Worm (Caenorhabditis elegans) whole organism, L3 larva: ENCODE results near the gene fbxc-25.
A peak's percentile ranks its signal among the peaks of the same experiment; 100 is the strongest.

ENCODE experiments used
- R02D3.7 ChIP-seq: fragments of 150-350 bp; optimal IDR thresholded peaks from 2 replicates; lab custom pipeline; 2014; ENCODE audit warnings: missing biosample characterization, missing genetic modification characterization
- ZK546.5 ChIP-seq: sonication (generic microtip); optimal IDR thresholded peaks from 2 replicates; lab custom pipeline; 2017; ENCODE audit warnings: missing biosample characterization, missing genetic modification characterization
- aly-2 ChIP-seq: fragments of 150-350 bp; optimal IDR thresholded peaks from 2 replicates; lab custom pipeline; 2014; ENCODE audit warnings: missing biosample characterization, missing genetic modification characterization
- ama-1 ChIP-seq: fragments of 150-350 bp; optimal IDR thresholded peaks from 2 replicates; lab custom pipeline; 2018
- ceh-16 ChIP-seq: sonication (generic microtip); optimal IDR thresholded peaks from 2 replicates; lab custom pipeline; 2017; ENCODE audit warnings: missing biosample characterization, missing genetic modification characterization
- ceh-28 ChIP-seq: fragments of 150-350 bp; optimal IDR thresholded peaks from 2 replicates; lab custom pipeline; 2014; ENCODE audit warnings: missing biosample characterization, missing genetic modification reagents, missing genetic modification characterization
- ceh-82 ChIP-seq: fragments of 150-350 bp; optimal IDR thresholded peaks from 2 replicates; lab custom pipeline; 2014; ENCODE audit warnings: missing biosample characterization, missing genetic modification characterization
- ceh-9 ChIP-seq: sonication (generic microtip); optimal IDR thresholded peaks from 2 replicates; lab custom pipeline; 2018; ENCODE audit warnings: missing biosample characterization, missing genetic modification characterization
- daf-12 ChIP-seq: fragments of 150-350 bp; optimal IDR thresholded peaks from 2 replicates; lab custom pipeline; 2014; ENCODE audit warnings: missing biosample characterization, missing genetic modification reagents, missing genetic modification characterization
- egl-27 ChIP-seq: sonication (generic microtip); optimal IDR thresholded peaks from 4 replicates; lab custom pipeline; 2017; ENCODE audit warnings: missing biosample characterization, missing genetic modification reagents, missing genetic modification characterization
- egl-5 ChIP-seq: fragments of 150-350 bp; optimal IDR thresholded peaks from 2 replicates; lab custom pipeline; 2017; ENCODE audit warnings: missing biosample characterization, missing genetic modification reagents, missing genetic modification characterization, inconsistent platforms
- elt-1 ChIP-seq: fragments of 150-350 bp; optimal IDR thresholded peaks from 2 replicates; lab custom pipeline; 2014; ENCODE audit warnings: missing biosample characterization, missing genetic modification characterization
- elt-2 ChIP-seq: sonication (generic microtip); optimal IDR thresholded peaks from 2 replicates; lab custom pipeline; 2016; ENCODE audit warnings: missing genetic modification reagents, mild to moderate bottlenecking, missing genetic modification characterization, missing compliant biosample characterization
- elt-3 ChIP-seq, 3 experiments: fragments of 150-350 bp in 1 of 3; sonication (generic microtip) in 2 of 3; optimal IDR thresholded peaks; 2 replicates in 2 of 3; 4 replicates in 1 of 3; lab custom pipeline; 2014 to 2017; ENCODE audit warnings: missing biosample characterization in 3 of 3, missing genetic modification characterization in 3 of 3
- eor-1 ChIP-seq, 2 experiments: fragments of 150-350 bp; optimal IDR thresholded peaks; 2 replicates each; lab custom pipeline; 2014 to 2018; ENCODE audit warnings: missing biosample characterization in 2 of 2, missing genetic modification characterization in 2 of 2
- fkh-10 ChIP-seq: sonication (generic microtip); optimal IDR thresholded peaks from 2 replicates; lab custom pipeline; 2017; ENCODE audit warnings: missing biosample characterization, missing genetic modification reagents, missing genetic modification characterization
- fkh-2 ChIP-seq: fragments of 150-350 bp; optimal IDR thresholded peaks from 2 replicates; lab custom pipeline; 2014; ENCODE audit warnings: missing biosample characterization, missing genetic modification reagents, missing genetic modification characterization
- fos-1 ChIP-seq: fragments of 150-350 bp; optimal IDR thresholded peaks from 2 replicates; lab custom pipeline; 2014; ENCODE audit warnings: missing biosample characterization, missing genetic modification characterization
- hmg-11 ChIP-seq: sonication (generic microtip); optimal IDR thresholded peaks from 2 replicates; lab custom pipeline; 2016; ENCODE audit warnings: missing genetic modification characterization, missing compliant biosample characterization
- jun-1 ChIP-seq: fragments of 150-350 bp; optimal IDR thresholded peaks from 2 replicates; lab custom pipeline; 2014; ENCODE audit warnings: missing biosample characterization, missing genetic modification reagents, missing genetic modification characterization
- lin-15B ChIP-seq: fragments of 150-350 bp; optimal IDR thresholded peaks from 2 replicates; lab custom pipeline; 2014; ENCODE audit warnings: missing biosample characterization, missing genetic modification characterization
- lin-39 ChIP-seq: fragments of 150-350 bp; optimal IDR thresholded peaks from 2 replicates; lab custom pipeline; 2018; ENCODE audit warnings: missing biosample characterization, missing genetic modification reagents, missing genetic modification characterization
- lsy-12 ChIP-seq: sonication (generic microtip); optimal IDR thresholded peaks from 2 replicates; lab custom pipeline; 2016; ENCODE audit warnings: mild to moderate bottlenecking, missing genetic modification characterization, missing compliant biosample characterization
- mdl-1 ChIP-seq: fragments of 150-350 bp; optimal IDR thresholded peaks from 2 replicates; lab custom pipeline; 2014; ENCODE audit warnings: missing biosample characterization, missing genetic modification characterization
- nfya-1 ChIP-seq: sonication (generic microtip); optimal IDR thresholded peaks from 2 replicates; lab custom pipeline; 2017; ENCODE audit warnings: missing genetic modification characterization, mild to moderate bottlenecking, missing compliant biosample characterization, antibody characterized with exemption, moderate library complexity; ENCODE audit not compliant: insufficient read depth
- nhr-11 ChIP-seq: fragments of 150-350 bp; optimal IDR thresholded peaks from 2 replicates; lab custom pipeline; 2014; ENCODE audit warnings: missing biosample characterization, missing genetic modification characterization
- nhr-12 ChIP-seq: fragments of 150-350 bp; optimal IDR thresholded peaks from 2 replicates; lab custom pipeline; 2014; ENCODE audit warnings: missing biosample characterization, missing genetic modification characterization
- nhr-23 ChIP-seq: fragments of 150-350 bp; optimal IDR thresholded peaks from 2 replicates; lab custom pipeline; 2014; ENCODE audit warnings: missing biosample characterization, missing genetic modification reagents, missing genetic modification characterization
- nhr-237 ChIP-seq: fragments of 150-350 bp; optimal IDR thresholded peaks from 2 replicates; lab custom pipeline; 2014; ENCODE audit warnings: missing biosample characterization, missing genetic modification characterization
- nhr-28 ChIP-seq: fragments of 150-350 bp; optimal IDR thresholded peaks from 2 replicates; lab custom pipeline; 2014; ENCODE audit warnings: missing biosample characterization, missing genetic modification characterization
- nhr-43 ChIP-seq: sonication (generic microtip); optimal IDR thresholded peaks from 2 replicates; lab custom pipeline; 2016; ENCODE audit warnings: mild to moderate bottlenecking, missing genetic modification characterization, missing compliant biosample characterization; ENCODE audit not compliant: poor library complexity, severe bottlenecking
- nhr-67 ChIP-seq: fragments of 150-350 bp; optimal IDR thresholded peaks from 2 replicates; lab custom pipeline; 2014; ENCODE audit warnings: missing biosample characterization, missing genetic modification characterization
- nhr-76 ChIP-seq: fragments of 150-350 bp; sonication (generic microtip); optimal IDR thresholded peaks from 5 replicates; lab custom pipeline; 2014; ENCODE audit warnings: missing biosample characterization, missing genetic modification characterization
- nhr-77 ChIP-seq: fragments of 150-350 bp; optimal IDR thresholded peaks from 2 replicates; lab custom pipeline; 2014; ENCODE audit warnings: missing biosample characterization, missing genetic modification characterization
- pha-4 ChIP-seq: fragments of 150-350 bp; optimal IDR thresholded peaks from 2 replicates; lab custom pipeline; 2014; ENCODE audit warnings: missing biosample characterization, missing genetic modification reagents, missing genetic modification characterization
- pqm-1 ChIP-seq: fragments of 150-350 bp; optimal IDR thresholded peaks from 2 replicates; lab custom pipeline; 2017; ENCODE audit warnings: missing biosample characterization, missing genetic modification characterization, inconsistent platforms
- sea-2 ChIP-seq: fragments of 150-350 bp; sonication (generic microtip); optimal IDR thresholded peaks from 4 replicates; lab custom pipeline; 2014; ENCODE audit warnings: missing biosample characterization, missing genetic modification reagents, missing genetic modification characterization
- skn-1 ChIP-seq: fragments of 150-350 bp; optimal IDR thresholded peaks from 2 replicates; lab custom pipeline; 2014; ENCODE audit warnings: missing biosample characterization, missing genetic modification characterization
- snpc-4 ChIP-seq: fragments of 150-350 bp; optimal IDR thresholded peaks from 2 replicates; lab custom pipeline; 2014; ENCODE audit warnings: missing biosample characterization, missing genetic modification characterization
- unc-39 ChIP-seq: sonication (generic microtip); optimal IDR thresholded peaks from 4 replicates; lab custom pipeline; 2017; ENCODE audit warnings: missing biosample characterization, missing genetic modification characterization
- ztf-11 ChIP-seq: fragments of 150-350 bp; optimal IDR thresholded peaks from 2 replicates; lab custom pipeline; 2014; ENCODE audit warnings: missing biosample characterization, missing genetic modification characterization
- ztf-4 ChIP-seq: fragments of 150-350 bp; optimal IDR thresholded peaks from 2 replicates; lab custom pipeline; 2014; ENCODE audit warnings: missing biosample characterization, missing genetic modification characterization

Gene fbxc-25

DNA sequence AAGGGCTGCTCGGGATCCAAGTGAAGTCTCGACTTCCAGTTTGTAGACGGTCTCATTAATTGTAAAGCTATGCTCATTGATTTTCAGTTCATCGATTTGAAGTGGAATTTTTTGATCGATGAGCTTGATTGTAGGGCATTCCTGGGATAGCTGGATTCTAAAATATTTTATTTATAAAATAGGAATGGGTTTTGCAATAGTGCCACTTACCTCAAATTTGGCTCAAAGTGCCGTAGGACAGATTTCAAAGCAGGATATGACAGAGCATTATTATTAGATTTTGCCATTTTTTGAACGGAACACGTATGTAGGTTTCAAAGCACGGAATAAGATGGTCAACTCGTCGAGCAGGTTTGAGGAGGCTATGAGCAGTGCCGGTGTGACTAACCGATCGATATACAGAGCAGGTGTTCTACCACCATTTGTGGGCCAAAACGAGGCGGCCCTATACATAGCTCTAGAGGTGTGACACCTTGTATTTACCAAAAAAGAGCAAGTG, at the start of gene fbxc-25:
fbxc-25 (minus strand) TSS at position 449 of the 499 bp plus-strand sequence.
- TF ChIP-seq daf-12 (tag; lab: Kevin White, UChicago), result no peak
- no peak for TF ChIP-seq hmg-11 (tag; lab: Kevin White, UChicago)
- no peak for TF ChIP-seq pha-4 (tag; lab: Kevin White, UChicago)
- no peak for TF ChIP-seq ceh-16 (tag; lab: Kevin White, UChicago)
- TF ChIP-seq lin-39 (tag; lab: Kevin White, UChicago), result no peak
- TF ChIP-seq elt-2, result no peak
- TF ChIP-seq ama-1 (lab: Kevin White, UChicago), result no peak
- TF ChIP-seq aly-2, result no peak
- no peak for TF ChIP-seq nhr-237 (tag; lab: Kevin White, UChicago)

DNA sequence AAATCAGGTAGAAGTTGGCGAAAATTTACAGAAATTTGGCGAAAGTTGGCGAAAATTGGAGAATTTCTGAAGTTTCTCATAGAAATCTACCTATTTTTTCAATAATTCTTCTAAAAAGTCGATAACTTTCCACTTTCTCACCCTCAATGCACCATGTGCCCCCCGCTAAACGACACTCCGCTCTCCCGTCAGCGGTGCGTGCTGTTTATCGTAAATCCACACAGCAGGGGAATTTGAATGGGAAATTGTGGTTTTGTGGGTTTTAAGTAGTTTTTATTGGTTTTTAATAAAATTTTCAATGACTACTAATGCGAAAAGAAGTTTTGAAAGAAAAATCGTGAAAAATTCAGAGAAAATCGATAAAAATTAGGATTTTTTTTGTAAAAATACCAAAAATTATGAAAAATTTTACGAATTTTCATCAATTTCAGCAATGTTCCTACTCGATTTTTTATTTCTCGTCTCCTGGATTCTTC, 46.0 kb upstream of the fbxc-25 start, which contains the start of gene F43C11.6:
F43C11.6 (plus strand) TSS at position 426 of the 476 bp plus-strand sequence.
- no peak for TF ChIP-seq ceh-82 (tag; lab: Kevin White, UChicago)
- TF ChIP-seq elt-2, result peak; percentile 21
- TF ChIP-seq R02D3.7 (tag; lab: Kevin White, UChicago), result peak; percentile 87
- no peak for TF ChIP-seq nhr-76
- TF ChIP-seq skn-1 (tag; lab: Kevin White, UChicago), result no peak
- no peak for TF ChIP-seq fos-1 (tag; lab: Kevin White, UChicago)
- no peak for TF ChIP-seq ztf-11 (tag; lab: Kevin White, UChicago)
- TF ChIP-seq fkh-10, result no peak
- TF ChIP-seq eor-1 (tag; optimal IDR thresholded peaks at IDR 0.05; lab: Kevin White, UChicago), result no peak
- no peak for TF ChIP-seq snpc-4 (tag; lab: Kevin White, UChicago)
- no peak for TF ChIP-seq unc-39 (tag; lab: Kevin White, UChicago)
- TF ChIP-seq pqm-1 (tag; lab: Kevin White, UChicago), result no peak
- TF ChIP-seq hmg-11 (tag; lab: Kevin White, UChicago), result no peak
- no peak for TF ChIP-seq ceh-16 (tag; lab: Kevin White, UChicago)
- TF ChIP-seq lin-15B (tag; lab: Kevin White, UChicago), result peak; percentile 63
- no peak for TF ChIP-seq nhr-43 (tag; lab: Kevin White, UChicago)
- TF ChIP-seq ceh-9 (tag; lab: Kevin White, UChicago), result no peak
- TF ChIP-seq aly-2, result no peak
- peak; percentile 59 for TF ChIP-seq pha-4 (tag; lab: Kevin White, UChicago)
- TF ChIP-seq mdl-1 (tag; lab: Kevin White, UChicago), result no peak
- no peak for TF ChIP-seq egl-27
- no peak for TF ChIP-seq elt-3 (tag; optimal IDR thresholded peaks at IDR 0.05; lab: Kevin White, UChicago)
- TF ChIP-seq nhr-23, result peak; percentile 9
- no peak for TF ChIP-seq nhr-77 (tag; lab: Kevin White, UChicago)
- peak; percentile 51 for TF ChIP-seq nfya-1 (tag; lab: Kevin White, UChicago)
- TF ChIP-seq fkh-2 (tag; lab: Kevin White, UChicago), result no peak
- TF ChIP-seq nhr-67 (tag; lab: Kevin White, UChicago), result no peak
- no peak for TF ChIP-seq nhr-12 (tag; lab: Kevin White, UChicago)
- TF ChIP-seq nhr-28, result no peak
- TF ChIP-seq lsy-12 (tag; lab: Kevin White, UChicago), result no peak
- TF ChIP-seq ZK546.5 (tag; lab: Kevin White, UChicago), result no peak
- peak; percentile 37 for TF ChIP-seq lin-39 (tag; lab: Kevin White, UChicago)
- no peak for TF ChIP-seq sea-2
- TF ChIP-seq daf-12 (tag; lab: Kevin White, UChicago), result no peak
- no peak for TF ChIP-seq elt-1 (tag; lab: Kevin White, UChicago)
- no peak for TF ChIP-seq nhr-237 (tag; lab: Kevin White, UChicago)
- peak; percentile 21 for TF ChIP-seq egl-5

DNA sequence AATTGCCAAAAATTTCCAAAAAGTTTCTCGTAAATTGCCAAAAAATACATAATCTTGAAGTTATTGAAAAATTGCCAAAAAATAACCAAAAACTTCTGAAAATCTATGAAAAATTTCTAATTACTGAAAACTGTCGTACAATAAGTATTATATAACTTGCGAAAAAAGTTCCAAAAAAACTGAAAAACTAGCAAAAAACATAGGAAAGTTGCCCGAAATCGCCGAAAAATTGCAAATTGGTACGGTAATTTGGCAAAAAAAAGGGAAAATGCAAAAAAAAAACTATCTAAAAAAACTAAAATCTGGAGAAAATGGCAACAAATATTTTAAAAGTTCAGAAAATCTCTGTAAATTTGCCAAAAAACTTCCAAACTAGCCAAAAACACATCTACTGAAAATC, 45.5 kb upstream of the fbxc-25 start, which contains the start of gene enri-1:
enri-1 (minus strand) TSS at position 101 of the 400 bp plus-strand sequence.
- TF ChIP-seq sea-2 (no peak), ceh-28 (tag; lab: Kevin White, UChicago) (no peak), elt-2 (no peak), pqm-1 (tag; lab: Kevin White, UChicago) (no peak), snpc-4 (tag; lab: Kevin White, UChicago) (no peak), ceh-9 (tag; lab: Kevin White, UChicago) (no peak), eor-1 (tag; optimal IDR thresholded peaks at IDR 0.05; lab: Kevin White, UChicago) (no peak), ztf-11 (tag; lab: Kevin White, UChicago) (no peak), hmg-11 (tag; lab: Kevin White, UChicago) (no peak), nhr-23 (no peak), unc-39 (tag; lab: Kevin White, UChicago) (no peak), mdl-1 (tag; lab: Kevin White, UChicago) (no peak), egl-5 (no peak), nhr-11 (tag; lab: Kevin White, UChicago) (no peak), nfya-1 (tag; lab: Kevin White, UChicago) (no peak), jun-1 (tag; lab: Kevin White, UChicago) (no peak), ztf-4 (tag; lab: Kevin White, UChicago) (no peak)
- TF ChIP-seq, all 47 proteins: peak for 0
